Fruit fly (Drosophila melanogaster) whole organism, embryonic: ENCODE results near the gene CG18081.

ENCODE experiments used
- B-H2 ChIP-seq: fragments of 200-800 bp; sonication (Bioruptor generic); optimal IDR thresholded peaks from 2 replicates; lab custom pipeline; 2018; ENCODE audit warnings: missing biosample characterization, mild to moderate bottlenecking, missing genetic modification characterization
- CG10654 ChIP-seq: fragments of 200-800 bp; sonication (Bioruptor generic); optimal IDR thresholded peaks from 2 replicates; lab custom pipeline; 2016; ENCODE audit warnings: missing biosample characterization, missing genetic modification characterization
- CG10959 ChIP-seq: fragments of 200-800 bp; sonication (Bioruptor generic); IDR thresholded peaks from 2 replicates; pipeline ENCODE4 v1.3.6; 2022; ENCODE audit warnings: missing biosample characterization, missing genetic modification characterization
- CG11504 ChIP-seq: fragments of 200-800 bp; sonication (Bioruptor generic); optimal IDR thresholded peaks from 3 replicates; lab custom pipeline; 2019; ENCODE audit warnings: missing biosample characterization, mild to moderate bottlenecking, missing genetic modification characterization, moderate library complexity
- CG1233 ChIP-seq: fragments of 200-800 bp; sonication (Bioruptor generic); optimal IDR thresholded peaks from 4 replicates; lab custom pipeline; 2018; ENCODE audit warnings: missing biosample characterization, mild to moderate bottlenecking, missing genetic modification characterization
- CG13123 ChIP-seq: fragments of 200-800 bp; sonication (Bioruptor generic); optimal IDR thresholded peaks from 2 replicates; lab custom pipeline; 2016; ENCODE audit warnings: missing biosample characterization, missing genetic modification characterization
- CG13296 ChIP-seq: fragments of 200-800 bp; sonication (Bioruptor generic); optimal IDR thresholded peaks from 3 replicates; lab custom pipeline; 2018; ENCODE audit warnings: missing biosample characterization, mild to moderate bottlenecking, missing genetic modification characterization
- CG1603 ChIP-seq: fragments of 200-800 bp; sonication (Bioruptor generic); optimal IDR thresholded peaks from 2 replicates; lab custom pipeline; 2019; ENCODE audit warnings: missing biosample characterization, mild to moderate bottlenecking, missing genetic modification characterization, moderate library complexity
- CG17568 ChIP-seq: fragments of 200-800 bp; sonication (Bioruptor generic); optimal IDR thresholded peaks from 2 replicates; lab custom pipeline; 2018; ENCODE audit warnings: missing biosample characterization, mild to moderate bottlenecking, missing genetic modification characterization, moderate library complexity
- CG17912 ChIP-seq: fragments of 200-800 bp; sonication (Bioruptor generic); optimal IDR thresholded peaks from 2 replicates; lab custom pipeline; 2018; ENCODE audit warnings: missing biosample characterization, mild to moderate bottlenecking, missing genetic modification characterization
- CG18011 ChIP-seq: fragments of 200-800 bp; sonication (Bioruptor generic); optimal IDR thresholded peaks from 2 replicates; lab custom pipeline; 2017; ENCODE audit warnings: missing biosample characterization, missing genetic modification characterization, mild to moderate bottlenecking, moderate library complexity, missing genotype
- CG2129 ChIP-seq: fragments of 200-800 bp; sonication (Bioruptor generic); IDR thresholded peaks from 2 replicates; pipeline ENCODE4 v1.3.6; 2022; ENCODE audit warnings: missing biosample characterization, missing genetic modification characterization; ENCODE audit not compliant: partially characterized antibody
- CG43689 ChIP-seq: fragments of 200-800 bp; sonication (Bioruptor generic); IDR thresholded peaks from 2 replicates; pipeline ENCODE4 v1.3.6; 2022; ENCODE audit warnings: missing biosample characterization, missing genetic modification characterization
- CG4854 ChIP-seq: fragments of 200-800 bp; sonication (Bioruptor generic); optimal IDR thresholded peaks from 2 replicates; lab custom pipeline; 2016; ENCODE audit warnings: missing biosample characterization, missing genetic modification characterization, inconsistent platforms
- CG5953 ChIP-seq: fragments of 200-800 bp; sonication (Bioruptor generic); IDR thresholded peaks from 2 replicates; pipeline ENCODE4 v1.3.6; 2022; ENCODE audit warnings: missing biosample characterization, missing genetic modification characterization
- CG6175 ChIP-seq: fragments of 200-800 bp; sonication (Bioruptor generic); IDR thresholded peaks from 3 replicates; pipeline ENCODE4 v1.3.6; 2022; ENCODE audit warnings: missing biosample characterization, missing genetic modification characterization
- CG6272 ChIP-seq: fragments of 200-800 bp; sonication (Bioruptor generic); IDR thresholded peaks from 2 replicates; pipeline ENCODE4 v1.3.6; 2022; ENCODE audit warnings: missing biosample characterization, missing genetic modification characterization
- CG7271 ChIP-seq: fragments of 200-800 bp; sonication (Bioruptor generic); optimal IDR thresholded peaks from 2 replicates; lab custom pipeline; 2018; ENCODE audit warnings: missing biosample characterization, mild to moderate bottlenecking, missing genetic modification characterization, moderate library complexity
- CG7928 ChIP-seq: fragments of 200-800 bp; sonication (Bioruptor generic); optimal IDR thresholded peaks from 2 replicates; lab custom pipeline; 2017; ENCODE audit warnings: missing biosample characterization, mild to moderate bottlenecking, missing genetic modification characterization
- CG8089 ChIP-seq: fragments of 200-800 bp; sonication (Bioruptor generic); optimal IDR thresholded peaks from 3 replicates; lab custom pipeline; 2016; ENCODE audit warnings: missing biosample characterization, missing genetic modification characterization
- CG8388 ChIP-seq: fragments of 200-800 bp; sonication (Bioruptor generic); optimal IDR thresholded peaks from 2 replicates; lab custom pipeline; 2019; ENCODE audit warnings: missing biosample characterization, mild to moderate bottlenecking, missing genetic modification characterization, moderate library complexity
- CG8765 ChIP-seq: fragments of 200-800 bp; sonication (Bioruptor generic); IDR thresholded peaks from 2 replicates; pipeline ENCODE4 v1.3.6; 2022; ENCODE audit warnings: missing biosample characterization, missing genetic modification characterization
- CG9437 ChIP-seq: fragments of 200-800 bp; sonication (Bioruptor generic); optimal IDR thresholded peaks from 2 replicates; lab custom pipeline; 2018; ENCODE audit warnings: missing biosample characterization, mild to moderate bottlenecking, missing genetic modification characterization
- CG9932 ChIP-seq: fragments of 200-800 bp; sonication (Bioruptor generic); IDR thresholded peaks from 2 replicates; pipeline ENCODE4 v1.3.6; 2022; ENCODE audit warnings: missing biosample characterization, missing genetic modification characterization
- CHES-1-like ChIP-seq: fragments of 200-800 bp; sonication (Bioruptor generic); optimal IDR thresholded peaks from 2 replicates; lab custom pipeline; 2016; ENCODE audit warnings: missing biosample characterization, missing genetic modification characterization
- Camta ChIP-seq: fragments of 200-800 bp; sonication (Bioruptor generic); optimal IDR thresholded peaks from 2 replicates; lab custom pipeline; 2016; ENCODE audit warnings: missing biosample characterization, missing genetic modification characterization
- CkIIα-i1 ChIP-seq: fragments of 200-800 bp; sonication (Bioruptor generic); IDR thresholded peaks from 2 replicates; pipeline ENCODE4 v1.3.6; 2022; ENCODE audit warnings: missing biosample characterization, missing genetic modification characterization
- Dad ChIP-seq: fragments of 200-800 bp; sonication (Bioruptor generic); optimal IDR thresholded peaks from 3 replicates; lab custom pipeline; 2016; ENCODE audit warnings: missing biosample characterization, missing genetic modification characterization
- Dek ChIP-seq: fragments of 200-800 bp; sonication (Bioruptor generic); optimal IDR thresholded peaks from 3 replicates; lab custom pipeline; 2019; ENCODE audit warnings: missing biosample characterization, mild to moderate bottlenecking, missing genetic modification characterization, moderate library complexity
- Ets97D ChIP-seq: fragments of 200-800 bp; sonication (Bioruptor generic); optimal IDR thresholded peaks from 3 replicates; lab custom pipeline; 2016; ENCODE audit warnings: missing biosample characterization, missing genetic modification characterization
- Fer3 ChIP-seq: fragments of 200-800 bp; sonication (Bioruptor generic); optimal IDR thresholded peaks from 2 replicates; lab custom pipeline; 2018; ENCODE audit warnings: missing biosample characterization, mild to moderate bottlenecking, missing genetic modification characterization, moderate library complexity
- Myb ChIP-seq: fragments of 200-800 bp; sonication (Bioruptor generic); optimal IDR thresholded peaks from 2 replicates; lab custom pipeline; 2016; ENCODE audit warnings: missing biosample characterization, missing genetic modification characterization
- Pdp1 ChIP-seq, 2 experiments: fragments of 200-800 bp; sonication (Bioruptor generic); optimal IDR thresholded peaks; 3 replicates each; lab custom pipeline; 2016; ENCODE audit warnings: missing biosample characterization in 2 of 2, missing genetic modification characterization in 2 of 2, mild to moderate bottlenecking in 1 of 2, moderate library complexity in 1 of 2
- Six4 ChIP-seq: fragments of 200-800 bp; sonication (Bioruptor generic); optimal IDR thresholded peaks from 2 replicates; lab custom pipeline; 2016; ENCODE audit warnings: missing biosample characterization, missing genetic modification characterization
- bab2 ChIP-seq: fragments of 200-800 bp; sonication (Bioruptor generic); optimal IDR thresholded peaks from 2 replicates; lab custom pipeline; 2016; ENCODE audit warnings: missing biosample characterization, missing genetic modification characterization
- bbx ChIP-seq: fragments of 200-800 bp; sonication (Bioruptor generic); IDR thresholded peaks from 2 replicates; pipeline ENCODE4 v1.3.6; 2022; ENCODE audit warnings: missing biosample characterization, missing genetic modification characterization; ENCODE audit not compliant: partially characterized antibody
- cwo ChIP-seq: fragments of 200-800 bp; sonication (Bioruptor generic); optimal IDR thresholded peaks from 3 replicates; lab custom pipeline; 2017; ENCODE audit warnings: missing biosample characterization, missing genetic modification characterization, mild to moderate bottlenecking, moderate library complexity, missing genetic modification reagents
- dimm ChIP-seq: fragments of 200-800 bp; sonication (Bioruptor generic); IDR thresholded peaks from 2 replicates; pipeline ENCODE4 v1.3.6; 2022; ENCODE audit warnings: missing biosample characterization, missing genetic modification characterization
- dmrt11E ChIP-seq: fragments of 200-800 bp; sonication (Bioruptor generic); optimal IDR thresholded peaks from 3 replicates; lab custom pipeline; 2018; ENCODE audit warnings: missing biosample characterization, mild to moderate bottlenecking, missing genetic modification characterization, moderate library complexity
- dmrt99B ChIP-seq: fragments of 200-800 bp; sonication (Bioruptor generic); optimal IDR thresholded peaks from 2 replicates; lab custom pipeline; 2018; ENCODE audit warnings: missing biosample characterization, mild to moderate bottlenecking, missing genetic modification characterization, moderate library complexity
- dysf ChIP-seq: fragments of 200-800 bp; sonication (Bioruptor generic); IDR thresholded peaks from 3 replicates; pipeline ENCODE4 v1.3.6; 2022; ENCODE audit warnings: missing biosample characterization, missing genetic modification characterization
- en ChIP-seq: fragments of 200-800 bp; sonication (Bioruptor generic); optimal IDR thresholded peaks from 2 replicates; lab custom pipeline; 2016; ENCODE audit warnings: missing biosample characterization, missing genetic modification characterization
- exex ChIP-seq: fragments of 200-800 bp; sonication (Bioruptor generic); optimal IDR thresholded peaks from 4 replicates; lab custom pipeline; 2018; ENCODE audit warnings: missing biosample characterization, mild to moderate bottlenecking, missing genetic modification characterization, moderate library complexity
- gsb-n ChIP-seq: fragments of 200-800 bp; sonication (Bioruptor generic); optimal IDR thresholded peaks from 3 replicates; lab custom pipeline; 2018; ENCODE audit warnings: missing biosample characterization, mild to moderate bottlenecking, missing genetic modification characterization
- insv ChIP-seq, 2 experiments: fragments of 200-800 bp; sonication (Bioruptor generic); optimal IDR thresholded peaks; 3 replicates each; lab custom pipeline; 2016 to 2018; ENCODE audit warnings: missing biosample characterization in 2 of 2, missing genetic modification characterization in 2 of 2
- knrl ChIP-seq: fragments of 200-800 bp; sonication (Bioruptor generic); IDR thresholded peaks from 3 replicates; pipeline ENCODE4 v1.3.6; 2022; ENCODE audit warnings: missing biosample characterization, missing genetic modification characterization; ENCODE audit not compliant: partially characterized antibody
- pum ChIP-seq: fragments of 200-800 bp; sonication (Bioruptor generic); optimal IDR thresholded peaks from 2 replicates; lab custom pipeline; 2016; ENCODE audit warnings: missing biosample characterization, missing genetic modification characterization
- pzg ChIP-seq: fragments of 200-800 bp; sonication (Bioruptor generic); optimal IDR thresholded peaks from 3 replicates; lab custom pipeline; 2018; ENCODE audit warnings: missing biosample characterization, mild to moderate bottlenecking, missing genetic modification characterization, moderate library complexity
- sima ChIP-seq: fragments of 200-800 bp; sonication (Bioruptor generic); optimal IDR thresholded peaks from 2 replicates; lab custom pipeline; 2016; ENCODE audit warnings: missing biosample characterization, missing genetic modification characterization
- tgo ChIP-seq: fragments of 200-800 bp; sonication (Bioruptor generic); IDR thresholded peaks from 3 replicates; pipeline ENCODE4 v1.3.6; 2022; ENCODE audit warnings: missing biosample characterization, missing genetic modification characterization
- wor ChIP-seq: fragments of 200-800 bp; sonication (Bioruptor generic); IDR thresholded peaks from 2 replicates; pipeline ENCODE4 v1.3.6; 2022; ENCODE audit warnings: missing biosample characterization, missing genetic modification characterization

CG18081 gene

DNA sequence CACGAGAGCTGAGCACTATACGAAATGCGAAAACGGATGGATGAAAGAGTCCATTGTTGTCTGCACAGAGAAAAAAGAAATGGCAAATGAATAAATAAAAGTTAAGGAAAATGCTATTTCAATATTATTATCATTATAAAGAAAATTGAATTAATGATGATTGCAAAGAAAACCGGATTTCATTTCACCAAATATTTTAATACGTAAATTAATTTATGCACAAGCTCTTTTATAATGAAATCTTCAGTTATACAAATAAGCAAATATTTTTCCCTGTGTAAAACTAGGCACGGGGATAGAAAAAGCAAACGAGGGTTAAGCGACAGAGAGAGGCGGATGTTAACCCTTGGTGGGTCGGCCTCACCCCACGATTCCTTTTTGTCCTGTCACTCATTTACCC lies 47.8 kb downstream of the CG18081 start (continued):
- TF ChIP-seq tgo (GFP tag; lab: Robert Waterston, UW) (peak; percentile 43; the same call in 2 of the 3 replicates), pzg (GFP tag; lab: Kevin White, UChicago) (no peak), CG6272 (GFP tag; lab: Robert Waterston, UW) (no peak), CG8765 (GFP tag; lab: Robert Waterston, UW) (peak; percentile 48; the same call in 1 of the 2 replicates), CG17568 (GFP tag; lab: Kevin White, UChicago) (no peak), dmrt11E (peak; percentile 89), en (GFP tag; lab: Kevin White, UChicago) (no peak), Six4 (peak; percentile 45), CG8089 (GFP tag; lab: Kevin White, UChicago) (no peak), Dad (no peak), bbx (GFP tag; lab: Robert Waterston, UW) (no peak), Fer3 (tag; lab: Kevin White, UChicago) (peak; percentile 24), Camta (GFP tag; lab: Kevin White, UChicago) (no peak), CG2129 (GFP tag; lab: Robert Waterston, UW) (no peak), gsb-n (tag; lab: Kevin White, UChicago) (peak; percentile 78), Dek (tag; lab: Kevin White, UChicago) (no peak), CG1233 (peak; percentile 48), CG10959 (GFP tag; lab: Robert Waterston, UW) (0 out of 2 replicates have a peak, but pooled peaks have one; percentile 52), CG18011 (no peak), dysf (no peak), CG8388 (GFP tag; lab: Kevin White, UChicago) (peak; percentile 69), CHES-1-like (GFP tag; lab: Kevin White, UChicago) (no peak), CG17912 (GFP tag; lab: Kevin White, UChicago) (no peak), Pdp1 (GFP tag; optimal IDR thresholded peaks at IDR 0.05; lab: Kevin White, UChicago) (no peak), cwo (GFP tag; lab: Kevin White, UChicago) (no peak), CG11504 (tag; lab: Kevin White, UChicago) (peak; percentile 74), CG43689 (no peak), CG4854 (no peak), CG10654 (GFP tag; lab: Kevin White, UChicago) (no peak), CG1603 (tag; lab: Kevin White, UChicago) (no peak), bab2 (GFP tag; lab: Kevin White, UChicago) (no peak), sima (GFP tag; lab: Kevin White, UChicago) (no peak), CG7928 (GFP tag; lab: Kevin White, UChicago) (no peak), CG13296 (GFP tag; lab: Kevin White, UChicago) (no peak), Myb (GFP tag; lab: Kevin White, UChicago) (no peak), knrl (GFP tag; lab: Robert Waterston, UW) (no peak), CkIIα-i1 (GFP tag; lab: Robert Waterston, UW) (no peak), CG5953 (no peak), exex (no peak), Ets97D (GFP tag; lab: Kevin White, UChicago) (no peak), CG7271 (tag; lab: Kevin White, UChicago) (peak; percentile 61), dmrt99B (peak; percentile 69), CG9932 (GFP tag; lab: Robert Waterston, UW) (no peak), pum (GFP tag; lab: Kevin White, UChicago) (no peak), insv (GFP tag; optimal IDR thresholded peaks at IDR 0.05; lab: Kevin White, UChicago) (no peak), CG9437 (peak; percentile 44), dimm (0 out of 2 replicates have a peak, but pooled peaks have one; percentile 14), B-H2 (GFP tag; lab: Kevin White, UChicago) (no peak), CG6175 (GFP tag; lab: Robert Waterston, UW) (no peak), CG13123 (peak; percentile 16), wor (GFP tag; lab: Robert Waterston, UW) (no peak)
